Fruit fly (Drosophila melanogaster) whole organism: ENCODE results near the gene Fitm.

ENCODE experiments used
- Dll ChIP-seq: fragments of >200 bp; optimal IDR thresholded peaks from 2 replicates; lab custom pipeline; 2017
- EcR ChIP-seq, 2 experiments: fragments of >200 bp; optimal IDR thresholded peaks; 2 replicates each; lab custom pipeline; 2017; ENCODE audit warnings: missing biosample characterization in 2 of 2, missing genetic modification characterization in 2 of 2, missing genetic modification reagents in 2 of 2

DNA sequence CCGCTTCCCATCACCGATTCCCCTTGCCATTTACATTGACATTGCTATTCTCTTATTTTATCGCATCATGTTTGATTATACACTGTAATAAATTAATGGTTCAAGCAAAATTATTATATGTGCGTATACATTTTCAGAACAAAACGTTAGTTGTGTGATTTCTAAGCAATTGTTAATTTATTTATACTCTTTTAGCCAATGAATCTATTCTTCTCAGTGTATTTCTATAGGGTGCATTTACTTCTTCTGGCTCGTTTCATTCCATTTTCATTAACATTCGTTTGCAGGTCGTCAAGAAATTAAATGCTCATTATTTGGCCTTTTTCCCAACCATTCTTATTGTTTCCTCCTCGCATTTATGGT is 41.7 kb upstream of the Fitm start:
- TF ChIP-seq Dll (lab: Kevin White, UChicago) (no peak), EcR (GFP tag; optimal IDR thresholded peaks at IDR 0.05; lab: Kevin White, UChicago) (no peak)
